Worm (Caenorhabditis elegans): ENCODE results near the gene F23B12.4.

DNA sequence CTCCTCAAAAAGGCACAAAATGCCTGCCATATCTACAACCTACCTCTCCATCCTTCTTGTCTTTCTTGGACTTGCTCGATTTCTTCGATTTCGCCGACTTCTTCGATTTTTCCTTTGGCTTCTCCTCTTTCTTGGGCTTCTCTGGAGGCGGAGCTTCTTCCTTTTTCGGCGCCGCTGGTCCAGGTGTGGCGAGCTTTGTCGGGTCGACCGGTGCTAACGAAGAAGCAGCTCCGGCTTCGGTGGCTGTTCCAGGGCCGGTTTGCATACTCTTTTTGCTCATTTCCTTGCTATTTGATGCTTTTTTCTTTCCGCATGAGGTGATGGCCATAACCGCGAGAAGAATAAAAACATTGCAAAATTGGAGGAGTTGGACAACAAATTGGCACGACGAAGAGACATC lies 39.6 kb downstream of the F23B12.4 start:
- TF ChIP-seq nhr-237 (tag; optimal IDR thresholded peaks at IDR 0.05): no peak
- TF ChIP-seq nhr-28 (tag; optimal IDR thresholded peaks at IDR 0.05): no peak
- TF ChIP-seq eor-1 (tag; optimal IDR thresholded peaks at IDR 0.05): no peak
- no peak for TF ChIP-seq nhr-23 (tag; optimal IDR thresholded peaks at IDR 0.05)

All from whole organism, L3 larva.